Worm (Caenorhabditis elegans) whole organism, L2 larva: ENCODE measurements around the gene gpr-2.

Source experiments
- elt-1 ChIP-seq: fragments of 150-350 bp; optimal IDR thresholded peaks from 2 replicates; lab custom pipeline; 2014; ENCODE audit warnings: missing biosample characterization, missing genetic modification characterization
- gmeb-1 ChIP-seq: fragments of 150-350 bp; optimal IDR thresholded peaks from 2 replicates; lab custom pipeline; 2014; ENCODE audit warnings: missing biosample characterization, missing genetic modification characterization
- lsy-2 ChIP-seq, 2 experiments: fragments of 150-350 bp in 1 of 2; sonication (generic microtip) in 1 of 2; optimal IDR thresholded peaks; 2 replicates each; lab custom pipeline; 2014 to 2017; ENCODE audit warnings: missing biosample characterization in 2 of 2, missing genetic modification characterization in 2 of 2
- nhr-12 ChIP-seq: fragments of 150-350 bp; optimal IDR thresholded peaks from 2 replicates; lab custom pipeline; 2014; ENCODE audit warnings: missing biosample characterization, missing genetic modification characterization
- nhr-25 ChIP-seq: fragments of 150-350 bp; sonication (generic microtip); optimal IDR thresholded peaks from 3 replicates; lab custom pipeline; 2014; ENCODE audit warnings: missing biosample characterization, missing genetic modification characterization
- nhr-6 ChIP-seq: fragments of 150-350 bp; optimal IDR thresholded peaks from 2 replicates; lab custom pipeline; 2014; ENCODE audit warnings: missing biosample characterization, missing genetic modification characterization
- snpc-4 ChIP-seq: fragments of 150-350 bp; optimal IDR thresholded peaks from 2 replicates; lab custom pipeline; 2014; ENCODE audit warnings: missing biosample characterization, missing genetic modification characterization
- unc-39 ChIP-seq: fragments of 150-350 bp; optimal IDR thresholded peaks from 2 replicates; lab custom pipeline; 2014; ENCODE audit warnings: missing biosample characterization, missing genetic modification characterization
- unc-55 ChIP-seq: fragments of 150-350 bp; sonication (generic microtip); optimal IDR thresholded peaks from 3 replicates; lab custom pipeline; 2014; ENCODE audit warnings: missing biosample characterization, missing genetic modification reagents, missing genetic modification characterization
- zag-1 ChIP-seq: fragments of 150-350 bp; optimal IDR thresholded peaks from 2 replicates; lab custom pipeline; 2014; ENCODE audit warnings: missing biosample characterization, missing genetic modification characterization

ce11 chrIII:9434999-9435398 lies 42.0 kb upstream of the gpr-2 start:
- TF ChIP-seq unc-39 (tag; lab: Kevin White, UChicago) (no peak), nhr-6 (tag; lab: Kevin White, UChicago) (no peak), zag-1 (no peak), snpc-4 (tag; lab: Kevin White, UChicago) (no peak), elt-1 (tag; lab: Kevin White, UChicago) (no peak), lsy-2 (tag; optimal IDR thresholded peaks at IDR 0.05; lab: Kevin White, UChicago) (no peak), gmeb-1 (tag; lab: Kevin White, UChicago) (no peak), unc-55 (GFP tag; lab: Kevin White, UChicago) (no peak), nhr-12 (no peak), nhr-25 (tag; lab: Kevin White, UChicago) (no peak)
